Worm (Caenorhabditis elegans): ENCODE results near the gene F53H4.6.

F53H4.6 gene

DNA sequence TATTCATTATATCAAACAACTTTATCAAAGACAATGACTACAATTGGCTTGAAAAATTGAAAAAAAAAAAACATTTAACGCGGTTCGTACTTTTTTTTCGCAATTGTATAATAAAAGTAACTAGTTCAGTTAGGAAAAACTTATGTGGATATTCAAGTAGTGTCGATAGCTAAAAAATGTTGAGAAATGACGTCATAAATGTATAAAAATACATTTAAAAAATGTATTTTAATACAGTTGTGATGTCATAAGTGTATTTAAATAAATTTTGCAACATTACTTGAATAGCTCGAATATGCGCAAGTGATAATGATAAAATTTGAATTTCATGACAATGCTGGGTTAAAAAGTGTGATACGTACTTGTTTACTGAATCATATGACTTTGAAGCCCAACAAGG, 28.9 kb downstream of the F53H4.6 start:
- TF ChIP-seq egl-13 (tag; optimal IDR thresholded peaks at IDR 0.05) (no peak), elt-3 (tag; optimal IDR thresholded peaks at IDR 0.05) (no peak), vab-15 (tag; optimal IDR thresholded peaks at IDR 0.05) (no peak), C04F5.9 (tag; optimal IDR thresholded peaks at IDR 0.05) (no peak), jun-1 (tag; optimal IDR thresholded peaks at IDR 0.05) (no peak), blmp-1 (tag; optimal IDR thresholded peaks at IDR 0.05) (no peak), unc-86 (tag; optimal IDR thresholded peaks at IDR 0.05) (no peak), lir-3 (tag; optimal IDR thresholded peaks at IDR 0.05; ENCODE audit: poor library complexity) (no peak), ama-1 (optimal IDR thresholded peaks at IDR 0.05) (no peak), nhr-28 (tag; optimal IDR thresholded peaks at IDR 0.05) (no peak), ceh-63 (GFP tag; optimal IDR thresholded peaks at IDR 0.05) (no peak), fos-1 (tag; optimal IDR thresholded peaks at IDR 0.05) (no peak), fkh-10 (GFP tag; optimal IDR thresholded peaks at IDR 0.05) (no peak), isw-1 (GFP tag; IDR thresholded peaks at IDR 0.05) (no peak)

DNA sequence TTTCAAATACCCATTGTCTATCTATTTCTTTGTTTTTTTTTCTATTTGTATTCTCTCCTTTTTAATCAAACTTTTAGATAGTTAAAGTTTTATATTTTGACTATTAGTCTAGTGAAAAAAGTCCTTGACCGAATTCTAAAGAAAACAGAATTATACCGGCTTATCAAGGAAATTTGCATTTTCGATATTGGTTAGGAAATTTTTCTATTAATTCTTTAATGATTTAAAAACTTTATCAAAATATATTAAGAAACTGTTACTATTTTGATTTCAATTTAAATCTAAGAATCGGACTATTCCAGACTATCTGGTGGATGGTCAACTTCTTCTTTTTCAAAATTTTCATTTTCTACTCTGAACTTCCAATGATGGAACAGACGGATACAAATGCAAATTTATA, 32.3 kb downstream of the F53H4.6 start, which contains the start of gene Y7A5A.20:
Y7A5A.20 (plus strand) TSS at position 301 of the 400 bp plus-strand sequence.
- TF ChIP-seq dsc-1 (tag; optimal IDR thresholded peaks at IDR 0.05) (no peak), mdl-1 (tag; optimal IDR thresholded peaks at IDR 0.05) (no peak), nhr-20 (tag; optimal IDR thresholded peaks at IDR 0.05) (no peak), mef-2 (tag; optimal IDR thresholded peaks at IDR 0.05) (no peak), C04F5.9 (tag; optimal IDR thresholded peaks at IDR 0.05) (no peak), nhr-77 (tag; optimal IDR thresholded peaks at IDR 0.05) (no peak), zag-1 (tag; optimal IDR thresholded peaks at IDR 0.05) (no peak), pag-3 (tag; optimal IDR thresholded peaks at IDR 0.05; ENCODE audit: borderline replicate concordance, insufficient read depth) (no peak), jun-1 (tag; optimal IDR thresholded peaks at IDR 0.05) (no peak), pax-3 (tag; optimal IDR thresholded peaks at IDR 0.05) (no peak), nhr-76 (tag; optimal IDR thresholded peaks at IDR 0.05) (no peak), ceh-90 (tag; optimal IDR thresholded peaks at IDR 0.05) (no peak), elt-3 (tag; optimal IDR thresholded peaks at IDR 0.05) (no peak), nhr-47 (tag; optimal IDR thresholded peaks at IDR 0.05) (no peak), egl-13 (tag; optimal IDR thresholded peaks at IDR 0.05) (no peak), unc-30 (tag; optimal IDR thresholded peaks at IDR 0.05) (no peak)

DNA sequence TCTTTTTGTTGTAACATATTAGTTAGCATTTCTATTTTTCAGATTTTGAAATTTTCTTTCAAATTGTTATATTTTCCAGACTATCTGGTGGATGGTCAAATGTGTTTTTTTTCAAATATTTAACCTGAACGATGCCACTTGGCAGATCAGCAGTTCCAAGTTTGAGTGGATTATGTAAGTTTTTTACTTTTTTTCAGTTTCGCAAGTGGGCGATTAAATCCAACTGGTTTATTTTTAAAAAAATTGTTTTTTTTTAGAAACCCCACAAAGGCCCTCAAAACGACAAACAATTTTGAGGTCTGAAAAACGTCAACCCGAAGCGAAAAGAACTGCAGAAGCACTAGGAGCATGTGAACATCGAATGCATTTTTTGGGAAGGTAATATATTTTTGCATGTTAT, 33.5 kb downstream of the F53H4.6 start, which contains the start of gene Y7A5A.9:
Y7A5A.9 (plus strand) TSS at position 301 of the 400 bp plus-strand sequence.
- TF ChIP-seq fkh-10 (GFP tag; optimal IDR thresholded peaks at IDR 0.05) (no peak), ztf-11 (tag; optimal IDR thresholded peaks at IDR 0.05) (no peak), nhr-76 (tag; optimal IDR thresholded peaks at IDR 0.05) (no peak), mep-1 (tag; optimal IDR thresholded peaks at IDR 0.05) (no peak), nhr-237 (tag; optimal IDR thresholded peaks at IDR 0.05) (no peak), unc-62 (GFP tag; optimal IDR thresholded peaks at IDR 0.05) (no peak), mab-9 (GFP tag; IDR thresholded peaks at IDR 0.05) (no peak), lin-14 (GFP tag; optimal IDR thresholded peaks at IDR 0.05) (no peak), C04F5.9 (tag; optimal IDR thresholded peaks at IDR 0.05) (no peak), alr-1 (tag; optimal IDR thresholded peaks at IDR 0.05; ENCODE audit: borderline replicate concordance) (no peak), irx-1 (tag; optimal IDR thresholded peaks at IDR 0.05) (no peak), jun-1 (tag; optimal IDR thresholded peaks at IDR 0.05) (no peak), nhr-90 (tag; optimal IDR thresholded peaks at IDR 0.05; ENCODE audit: poor library complexity) (no peak), aly-2 (tag; optimal IDR thresholded peaks at IDR 0.05) (no peak)

DNA sequence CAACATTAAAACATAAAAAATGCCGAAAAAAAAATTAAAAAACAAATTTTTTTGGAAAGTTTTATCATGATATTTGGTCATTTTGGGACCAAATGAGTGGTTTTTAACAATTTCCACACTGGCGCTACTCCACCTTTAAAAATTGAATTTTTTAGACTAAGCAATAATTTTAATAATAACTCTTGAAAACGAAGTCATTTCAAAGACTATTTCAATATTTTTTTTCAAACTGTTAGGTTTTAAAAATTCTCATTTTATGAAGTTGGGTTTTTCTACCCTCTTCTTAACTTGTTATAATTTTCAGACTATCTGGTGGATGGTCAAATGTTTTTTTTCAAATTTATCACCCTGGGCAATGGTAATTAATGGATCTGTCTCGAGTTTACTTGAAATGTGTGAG, 38.2 kb downstream of the F53H4.6 start, which contains the start of gene Y7A5A.8:
Y7A5A.8 (plus strand) TSS at position 301 of the 400 bp plus-strand sequence.
- TF ChIP-seq vab-15 (tag; optimal IDR thresholded peaks at IDR 0.05) (no peak), dpl-1 (GFP tag; optimal IDR thresholded peaks at IDR 0.05) (no peak), sox-4 (tag; optimal IDR thresholded peaks at IDR 0.05) (no peak), egl-27 (tag; optimal IDR thresholded peaks at IDR 0.05) (no peak), unc-30 (tag; optimal IDR thresholded peaks at IDR 0.05) (no peak), ets-5 (GFP tag; IDR thresholded peaks at IDR 0.05) (no peak), lin-39 (tag; optimal IDR thresholded peaks at IDR 0.05) (no peak), elt-3 (tag; optimal IDR thresholded peaks at IDR 0.05) (no peak), F16B12.6 (tag; optimal IDR thresholded peaks at IDR 0.05) (no peak), lin-13 (GFP tag; optimal IDR thresholded peaks at IDR 0.05) (no peak), mef-2 (tag; optimal IDR thresholded peaks at IDR 0.05) (no peak), C04F5.9 (tag; optimal IDR thresholded peaks at IDR 0.05) (no peak), jun-1 (tag; optimal IDR thresholded peaks at IDR 0.05) (no peak), sptf-1 (tag; optimal IDR thresholded peaks at IDR 0.05) (no peak), rnt-1 (tag; optimal IDR thresholded peaks at IDR 0.05) (no peak), nhr-84 (tag; optimal IDR thresholded peaks at IDR 0.05) (no peak), pax-3 (tag; optimal IDR thresholded peaks at IDR 0.05) (no peak), alr-1 (tag; optimal IDR thresholded peaks at IDR 0.05; ENCODE audit: borderline replicate concordance) (no peak), zag-1 (tag; optimal IDR thresholded peaks at IDR 0.05) (no peak)

All from whole organism, L1 larva.